Fruit fly (Drosophila melanogaster): Measurements from ENCODE around the gene Hr39.

dm6 chr2L:21303655-21304532, 66.8 kb downstream of the Hr39 start:
- TF ChIP-seq pan (optimal IDR thresholded peaks at IDR 0.05) (no peak), psq (optimal IDR thresholded peaks at IDR 0.05) (no peak)

Measured in whole organism.